Fruit fly (Drosophila melanogaster) whole organism, embryonic: ENCODE data around the gene sws.

Experiments
- Abd-B ChIP-seq: fragments of 200-800 bp; sonication (Bioruptor generic); optimal IDR thresholded peaks from 2 replicates; lab custom pipeline; 2018; ENCODE audit warnings: missing biosample characterization, mild to moderate bottlenecking, missing genetic modification characterization, moderate library complexity
- Awh ChIP-seq: fragments of 200-800 bp; sonication (Bioruptor generic); IDR thresholded peaks from 2 replicates; pipeline ENCODE4, ENCODE4 v1.3.6; 2022; ENCODE audit warnings: missing biosample characterization, missing genetic modification characterization
- BEAF-32 ChIP-seq: fragments of 200-800 bp; sonication (Bioruptor generic); optimal IDR thresholded peaks from 3 replicates; lab custom pipeline; 2017; ENCODE audit warnings: missing biosample characterization, missing genetic modification characterization, mild to moderate bottlenecking, moderate library complexity, missing genetic modification reagents
- Bteb2 ChIP-seq: fragments of 200-800 bp; sonication (Bioruptor generic); optimal IDR thresholded peaks from 2 replicates; lab custom pipeline; 2016; ENCODE audit warnings: missing biosample characterization, missing genetic modification characterization
- CG11504 ChIP-seq: fragments of 200-800 bp; sonication (Bioruptor generic); optimal IDR thresholded peaks from 3 replicates; lab custom pipeline; 2019; ENCODE audit warnings: missing biosample characterization, mild to moderate bottlenecking, missing genetic modification characterization, moderate library complexity
- CG13287 ChIP-seq: fragments of 200-800 bp; sonication (Bioruptor generic); IDR thresholded peaks from 2 replicates; pipeline ENCODE4 v1.3.6; 2022; ENCODE audit warnings: missing biosample characterization, missing genetic modification characterization; ENCODE audit not compliant: partially characterized antibody
- CG14014 ChIP-seq: fragments of 200-800 bp; sonication (Bioruptor generic); IDR thresholded peaks from 2 replicates; pipeline ENCODE4 v1.3.6; 2022; ENCODE audit warnings: missing biosample characterization, missing genetic modification characterization
- CG1529 ChIP-seq: fragments of 200-800 bp; sonication (Bioruptor generic); optimal IDR thresholded peaks from 3 replicates; lab custom pipeline; 2018; ENCODE audit warnings: missing biosample characterization, missing genetic modification characterization
- CG2120 ChIP-seq: fragments of 200-800 bp; sonication (Bioruptor generic); optimal IDR thresholded peaks from 3 replicates; lab custom pipeline; 2016; ENCODE audit warnings: missing biosample characterization, missing genetic modification characterization
- CG2712 ChIP-seq: fragments of 200-800 bp; optimal IDR thresholded peaks from 3 replicates; lab custom pipeline; 2019; ENCODE audit warnings: missing biosample characterization, mild to moderate bottlenecking, missing genetic modification characterization, moderate library complexity
- CG31365 ChIP-seq: fragments of 200-800 bp; sonication (Bioruptor generic); optimal IDR thresholded peaks from 2 replicates; lab custom pipeline; 2018; ENCODE audit warnings: missing biosample characterization, mild to moderate bottlenecking, missing genetic modification characterization
- CG31441 ChIP-seq: fragments of 200-800 bp; sonication (Bioruptor generic); IDR thresholded peaks from 2 replicates; pipeline ENCODE4 v1.3.6; 2022; ENCODE audit warnings: missing biosample characterization, missing genetic modification characterization
- CG32767 ChIP-seq: fragments of 200-800 bp; sonication (Bioruptor generic); IDR thresholded peaks from 2 replicates; pipeline ENCODE4 v1.3.6; 2022; ENCODE audit warnings: missing biosample characterization, missing genetic modification characterization
- CG32772 ChIP-seq: fragments of 200-800 bp; sonication (Bioruptor generic); IDR thresholded peaks from 2 replicates; pipeline ENCODE4 v1.3.6; 2022; ENCODE audit warnings: missing biosample characterization, missing genetic modification characterization
- CG3407 ChIP-seq: fragments of 200-800 bp; sonication (Bioruptor generic); optimal IDR thresholded peaks from 2 replicates; lab custom pipeline; 2018; ENCODE audit warnings: missing biosample characterization, mild to moderate bottlenecking, missing genetic modification characterization
- CG3995 ChIP-seq: fragments of 200-800 bp; sonication (Bioruptor generic); optimal IDR thresholded peaks from 3 replicates; lab custom pipeline; 2016; ENCODE audit warnings: missing biosample characterization, missing genetic modification characterization
- CG4404 ChIP-seq: fragments of 200-800 bp; sonication (Bioruptor generic); IDR thresholded peaks from 2 replicates; pipeline ENCODE4 v1.3.6; 2022; ENCODE audit warnings: missing biosample characterization, missing genetic modification characterization
- CG5180 ChIP-seq: fragments of 200-800 bp; sonication (Bioruptor generic); optimal IDR thresholded peaks from 3 replicates; lab custom pipeline; 2017; ENCODE audit warnings: missing biosample characterization, missing genetic modification characterization, mild to moderate bottlenecking, moderate library complexity, missing genetic modification reagents
- CG6254 ChIP-seq: fragments of 200-800 bp; sonication (Bioruptor generic); optimal IDR thresholded peaks from 3 replicates; lab custom pipeline; 2017; ENCODE audit warnings: mild to moderate bottlenecking, missing biosample characterization, missing genetic modification reagents, missing genetic modification characterization
- CG6683 ChIP-seq: fragments of 200-800 bp; sonication (Bioruptor generic); optimal IDR thresholded peaks from 2 replicates; lab custom pipeline; 2017; ENCODE audit warnings: missing biosample characterization, mild to moderate bottlenecking, missing genetic modification characterization, missing genetic modification reagents
- CG6765 ChIP-seq: fragments of 200-800 bp; sonication (Bioruptor generic); optimal IDR thresholded peaks from 3 replicates; lab custom pipeline; 2017; ENCODE audit warnings: missing biosample characterization, mild to moderate bottlenecking, missing genetic modification characterization
- CG7745 ChIP-seq: fragments of 200-800 bp; sonication (Bioruptor generic); optimal IDR thresholded peaks from 2 replicates; lab custom pipeline; 2018; ENCODE audit warnings: missing biosample characterization, mild to moderate bottlenecking, missing genetic modification characterization, moderate library complexity
- CG7963 ChIP-seq: fragments of 200-800 bp; sonication (Bioruptor generic); IDR thresholded peaks from 3 replicates; pipeline ENCODE4 v1.3.6; 2022; ENCODE audit warnings: missing biosample characterization, missing genetic modification characterization; ENCODE audit not compliant: partially characterized antibody
- E2f2 ChIP-seq: fragments of 200-800 bp; sonication (Bioruptor generic); IDR thresholded peaks from 2 replicates; pipeline ENCODE4 v1.3.6; 2022; ENCODE audit warnings: missing biosample characterization, missing genetic modification characterization
- HHEX ChIP-seq: fragments of 200-800 bp; sonication (Bioruptor generic); optimal IDR thresholded peaks from 3 replicates; lab custom pipeline; 2017; ENCODE audit warnings: missing biosample characterization, mild to moderate bottlenecking, missing genetic modification characterization, missing genetic modification reagents
- HLH3B ChIP-seq: fragments of 200-800 bp; sonication (Bioruptor generic); IDR thresholded peaks from 2 replicates; pipeline ENCODE4 v1.3.6; 2022; ENCODE audit warnings: missing biosample characterization, missing genetic modification characterization
- Kr ChIP-seq: fragments of 200-800 bp; sonication (Bioruptor generic); optimal IDR thresholded peaks from 2 replicates; lab custom pipeline; 2017; ENCODE audit warnings: missing biosample characterization, mild to moderate bottlenecking, missing genetic modification characterization
- Med ChIP-seq: fragments of 200-800 bp; sonication (Bioruptor generic); peaks from one replicate; lab custom pipeline; 2016; ENCODE audit warnings: missing biosample characterization, missing genetic modification characterization, mild to moderate bottlenecking, inconsistent platforms, moderate library complexity
- YL-1 ChIP-seq: fragments of 200-800 bp; sonication (Bioruptor generic); optimal IDR thresholded peaks from 3 replicates; lab custom pipeline; 2017; ENCODE audit warnings: missing biosample characterization, mild to moderate bottlenecking, missing genetic modification characterization
- bbx ChIP-seq: fragments of 200-800 bp; sonication (Bioruptor generic); IDR thresholded peaks from 2 replicates; pipeline ENCODE4 v1.3.6; 2022; ENCODE audit warnings: missing biosample characterization, missing genetic modification characterization; ENCODE audit not compliant: partially characterized antibody
- bowl ChIP-seq: fragments of 200-800 bp; sonication (Bioruptor generic); IDR thresholded peaks from 2 replicates; pipeline ENCODE4 v1.3.6; 2022; ENCODE audit warnings: missing biosample characterization, missing genetic modification characterization
- crol ChIP-seq: fragments of 200-800 bp; sonication (Bioruptor generic); IDR thresholded peaks from 2 replicates; pipeline ENCODE4 v1.3.6; 2022; ENCODE audit warnings: missing biosample characterization, missing genetic modification characterization
- cwo ChIP-seq: fragments of 200-800 bp; sonication (Bioruptor generic); optimal IDR thresholded peaks from 3 replicates; lab custom pipeline; 2017; ENCODE audit warnings: missing biosample characterization, missing genetic modification characterization, mild to moderate bottlenecking, moderate library complexity, missing genetic modification reagents
- dati ChIP-seq: fragments of 200-800 bp; sonication (Bioruptor generic); IDR thresholded peaks from 2 replicates; pipeline ENCODE4 v1.3.6; 2022; ENCODE audit warnings: missing biosample characterization, missing genetic modification characterization
- grau ChIP-seq: fragments of 200-800 bp; optimal IDR thresholded peaks from 3 replicates; lab custom pipeline; 2019; ENCODE audit warnings: missing biosample characterization, mild to moderate bottlenecking, missing genetic modification characterization, moderate library complexity
- her ChIP-seq: fragments of 200-800 bp; sonication (Bioruptor generic); optimal IDR thresholded peaks from 2 replicates; lab custom pipeline; 2016; ENCODE audit warnings: missing biosample characterization, missing genetic modification characterization
- lbe ChIP-seq: fragments of 200-800 bp; sonication (Bioruptor generic); optimal IDR thresholded peaks from 2 replicates; lab custom pipeline; 2016; ENCODE audit warnings: missing biosample characterization, mild to moderate bottlenecking, missing genetic modification characterization
- mam ChIP-seq: fragments of 200-800 bp; sonication (Bioruptor generic); optimal IDR thresholded peaks from 3 replicates; lab custom pipeline; 2016; ENCODE audit warnings: missing biosample characterization, missing genetic modification characterization
- nmo ChIP-seq: fragments of 200-800 bp; sonication (Bioruptor generic); optimal IDR thresholded peaks from 2 replicates; lab custom pipeline; 2018; ENCODE audit warnings: missing biosample characterization, mild to moderate bottlenecking, missing genetic modification characterization, moderate library complexity
- nom ChIP-seq: fragments of 200-800 bp; sonication (Bioruptor generic); optimal IDR thresholded peaks from 2 replicates; lab custom pipeline; 2017; ENCODE audit warnings: missing biosample characterization, missing genetic modification characterization, mild to moderate bottlenecking, moderate library complexity, missing genetic modification reagents
- pho ChIP-seq: fragments of 200-800 bp; sonication (Bioruptor generic); optimal IDR thresholded peaks from 2 replicates; lab custom pipeline; 2016; ENCODE audit warnings: missing biosample characterization, missing genetic modification characterization
- sd ChIP-seq: fragments of 200-800 bp; sonication (Bioruptor generic); optimal IDR thresholded peaks from 3 replicates; lab custom pipeline; 2018; ENCODE audit warnings: missing biosample characterization, mild to moderate bottlenecking, missing genetic modification characterization, moderate library complexity
- sima ChIP-seq: fragments of 200-800 bp; sonication (Bioruptor generic); optimal IDR thresholded peaks from 2 replicates; lab custom pipeline; 2016; ENCODE audit warnings: missing biosample characterization, missing genetic modification characterization
- slou ChIP-seq: fragments of 200-800 bp; sonication (Bioruptor generic); optimal IDR thresholded peaks from 3 replicates; lab custom pipeline; 2016; ENCODE audit warnings: missing biosample characterization, missing genetic modification characterization
- slp2 ChIP-seq: fragments of 200-800 bp; sonication (Bioruptor generic); optimal IDR thresholded peaks from 2 replicates; lab custom pipeline; 2016; ENCODE audit warnings: missing biosample characterization, missing genetic modification characterization
- sob ChIP-seq: fragments of 200-800 bp; sonication (Bioruptor generic); IDR thresholded peaks from 2 replicates; pipeline ENCODE4 v1.3.6; 2022; ENCODE audit warnings: missing biosample characterization, missing genetic modification characterization
- unpg ChIP-seq: fragments of 200-800 bp; sonication (Bioruptor generic); optimal IDR thresholded peaks from 3 replicates; lab custom pipeline; 2018; ENCODE audit warnings: missing biosample characterization, mild to moderate bottlenecking, missing genetic modification characterization, moderate library complexity
- vfl ChIP-seq: fragments of 200-800 bp; sonication (Bioruptor generic); optimal IDR thresholded peaks from 2 replicates; lab custom pipeline; 2016; ENCODE audit warnings: missing biosample characterization, missing genetic modification characterization

The sws gene

dm6 chrX:7920081-7920688, 47.9 kb downstream of the sws start, which contains the start of the genes hdm and Ykt6 (continued):
- TF ChIP-seq Kr (no peak), dati (GFP tag; lab: Robert Waterston, UW) (no peak), CG1529 (GFP tag; lab: Kevin White, UChicago) (peak; percentile 51), nom (GFP tag; lab: Kevin White, UChicago) (peak; percentile 7), bbx (GFP tag; lab: Robert Waterston, UW) (peak; percentile 91), cwo (GFP tag; lab: Kevin White, UChicago) (no peak), CG7745 (no peak), CG4404 (GFP tag; lab: Robert Waterston, UW) (peak; percentile 79), sima (peak; percentile 24), bowl (GFP tag; lab: Robert Waterston, UW) (peak; percentile 63; the same call in 1 of the 2 replicates), CG6765 (GFP tag; lab: Kevin White, UChicago) (peak; percentile 37), nmo (GFP tag; lab: Kevin White, UChicago) (peak; percentile 78), CG13287 (GFP tag; lab: Robert Waterston, UW) (peak; percentile 98)

- TF ChIP-seq CG3407 (no peak), CG2120 (GFP tag; lab: Kevin White, UChicago) (peak; percentile 25), pho (GFP tag; lab: Kevin White, UChicago) (no peak), HHEX (GFP tag; lab: Kevin White, UChicago) (no peak), BEAF-32 (GFP tag; lab: Kevin White, UChicago) (peak; percentile 73), vfl (GFP tag; lab: Kevin White, UChicago) (no peak), Med (GFP tag; lab: Kevin White, UChicago) (peak; percentile 71), her (GFP tag; lab: Kevin White, UChicago) (no peak), sob (GFP tag; lab: Robert Waterston, UW) (no peak), crol (GFP tag; lab: Robert Waterston, UW) (no peak), CG6683 (GFP tag; lab: Kevin White, UChicago) (no peak), CG3995 (GFP tag; lab: Kevin White, UChicago) (no peak), HLH3B (GFP tag; lab: Robert Waterston, UW) (no peak), lbe (GFP tag; lab: Kevin White, UChicago) (no peak), mam (GFP tag; lab: Kevin White, UChicago) (no peak), Awh (GFP tag; lab: Robert Waterston, UW) (no peak), Abd-B (GFP tag; lab: Kevin White, UChicago) (no peak), Bteb2 (GFP tag; lab: Kevin White, UChicago) (no peak), CG32767 (GFP tag; lab: Robert Waterston, UW) (no peak), YL-1 (GFP tag; lab: Kevin White, UChicago) (peak; percentile 6), nom (GFP tag; lab: Kevin White, UChicago) (peak; percentile 11), CG6254 (GFP tag; lab: Kevin White, UChicago) (no peak), E2f2 (GFP tag; lab: Robert Waterston, UW) (peak; percentile 83), CG7963 (GFP tag; lab: Robert Waterston, UW) (peak; percentile 58; the same call in 1 of the 3 replicates), grau (tag; lab: Kevin White, UChicago) (no peak), slou (GFP tag; lab: Kevin White, UChicago) (no peak), unpg (no peak), CG31365 (tag; lab: Kevin White, UChicago) (no peak), CG14014 (GFP tag; lab: Robert Waterston, UW) (no peak), CG2712 (tag; lab: Kevin White, UChicago) (peak; percentile 44), CG32772 (GFP tag; lab: Robert Waterston, UW) (no peak), CG5180 (GFP tag; lab: Kevin White, UChicago) (no peak), CG31441 (no peak), sd (tag; lab: Kevin White, UChicago) (no peak), slp2 (GFP tag; lab: Kevin White, UChicago) (no peak), CG11504 (tag; lab: Kevin White, UChicago) (no peak)
These were observed 55.9 kb downstream of the sws start, which contains the start of gene snz for dm6 chrX:7911983-7912630. Gene snz (plus strand): TSS chrX:7912089.
